Worm (Caenorhabditis elegans) whole organism, L4 larva: ENCODE measurements around the gene R04B5.5.

Source experiments
- R02D3.7 ChIP-seq: fragments of 150-350 bp; sonication (generic microtip); optimal IDR thresholded peaks from 3 replicates; lab custom pipeline; 2014; ENCODE audit warnings: missing biosample characterization, missing genetic modification characterization
- aly-2 ChIP-seq: sonication (generic microtip); optimal IDR thresholded peaks from 2 replicates; lab custom pipeline; 2018; ENCODE audit warnings: missing biosample characterization, missing genetic modification characterization
- ama-1 ChIP-seq: fragments of 150-350 bp; optimal IDR thresholded peaks from 2 replicates; lab custom pipeline; 2014; ENCODE audit warnings: inconsistent platforms, mixed read lengths
- ceh-82 ChIP-seq: sonication (generic microtip); optimal IDR thresholded peaks from 2 replicates; lab custom pipeline; 2017; ENCODE audit warnings: missing biosample characterization, missing genetic modification characterization
- egl-27 ChIP-seq: sonication (generic microtip); optimal IDR thresholded peaks from 3 replicates; lab custom pipeline; 2017; ENCODE audit warnings: missing biosample characterization, missing genetic modification reagents, missing genetic modification characterization
- hlh-30 ChIP-seq: sonication (generic microtip); optimal IDR thresholded peaks from 2 replicates; lab custom pipeline; 2017; ENCODE audit warnings: antibody characterized with exemption, mild to moderate bottlenecking, missing genetic modification characterization, missing compliant biosample characterization; ENCODE audit not compliant: insufficient read depth
- lir-3 ChIP-seq: sonication (generic microtip); optimal IDR thresholded peaks from 2 replicates; lab custom pipeline; 2016; ENCODE audit warnings: mild to moderate bottlenecking, missing genetic modification characterization, missing compliant biosample characterization
- nhr-237 ChIP-seq: sonication (generic microtip); optimal IDR thresholded peaks from 2 replicates; lab custom pipeline; 2017; ENCODE audit warnings: missing biosample characterization, missing genetic modification characterization
- nhr-76 ChIP-seq: fragments of 150-350 bp; optimal IDR thresholded peaks from 2 replicates; lab custom pipeline; 2014; ENCODE audit warnings: missing biosample characterization, missing genetic modification characterization
- pha-4 ChIP-seq, 2 experiments: fragments of 150-350 bp in 1 of 2; fragments of 200-800 bp in 1 of 2; sonication (Bioruptor generic) in 1 of 2; IDR thresholded peaks in 1 of 2; optimal IDR thresholded peaks in 1 of 2; 2 replicates each; pipeline versions ENCODE4 v1.3.6 to Lab custom; 2014 to 2022; ENCODE audit warnings: missing genetic modification characterization in 2 of 2, missing genetic modification reagents in 2 of 2, missing biosample characterization in 1 of 2, missing compliant biosample characterization in 1 of 2
- rbr-2 ChIP-seq: sonication (generic microtip); optimal IDR thresholded peaks from 2 replicates; lab custom pipeline; 2016; ENCODE audit warnings: missing genotype, missing genetic modification characterization, missing compliant biosample characterization
- skn-1 ChIP-seq: fragments of 150-350 bp; optimal IDR thresholded peaks from 2 replicates; lab custom pipeline; 2014; ENCODE audit warnings: missing biosample characterization, missing genetic modification characterization
- vab-7 ChIP-seq: fragments of 200-800 bp; sonication (Bioruptor generic); IDR thresholded peaks from 2 replicates; pipeline ENCODE4 v1.3.6; 2022; ENCODE audit warnings: missing genetic modification reagents, missing genetic modification characterization, missing compliant biosample characterization
- zag-1 ChIP-seq: fragments of 150-350 bp; optimal IDR thresholded peaks from 2 replicates; lab custom pipeline; 2014; ENCODE audit warnings: missing biosample characterization, missing genetic modification characterization

- no peak for TF ChIP-seq lir-3
- no peak for TF ChIP-seq nhr-237 (tag; lab: Kevin White, UChicago)
- TF ChIP-seq skn-1: no peak
- TF ChIP-seq ceh-82 (tag; lab: Kevin White, UChicago): no peak
- no peak for TF ChIP-seq hlh-30
- TF ChIP-seq vab-7 (GFP tag; lab: Robert Waterston, UW): no peak
- TF ChIP-seq nhr-76: no peak
- no peak for TF ChIP-seq R02D3.7 (tag; lab: Kevin White, UChicago)
- no peak for TF ChIP-seq aly-2 (tag; lab: Kevin White, UChicago)
- TF ChIP-seq rbr-2 (tag; lab: Kevin White, UChicago): no peak
- no peak for TF ChIP-seq ama-1
- no peak for TF ChIP-seq pha-4 (GFP tag; IDR thresholded peaks at IDR 0.05; lab: Robert Waterston, UW)
- no peak for TF ChIP-seq pha-4 (tag; optimal IDR thresholded peaks at IDR 0.05; lab: Kevin White, UChicago)
- no peak for TF ChIP-seq egl-27 (tag; lab: Kevin White, UChicago)
- TF ChIP-seq zag-1: no peak
These were observed 30.2 kb downstream of the R04B5.5 start, which contains the start of gene C08B6.5 for ce11 chrV:10117465-10117864.
